Worm (Caenorhabditis elegans) whole organism, early embryonic: ENCODE data around the gene feh-1.
"Not testable (repeated sequence)": the region's sequence is repeated elsewhere in the genome, so short reads cannot be mapped to it uniquely, and the experiment has no call there.

Source experiments
- B0310.2 ChIP-seq: sonication (generic microtip); optimal IDR thresholded peaks from 2 replicates; lab custom pipeline; 2016; ENCODE audit warnings: mild to moderate bottlenecking, missing genetic modification characterization, missing compliant biosample characterization
- F13C5.2 ChIP-seq: sonication (generic microtip); optimal IDR thresholded peaks from 2 replicates; lab custom pipeline; 2017; ENCODE audit warnings: mild to moderate bottlenecking, missing genetic modification characterization, inconsistent platforms, missing compliant biosample characterization
- ama-1 ChIP-seq: fragments of 150-350 bp; optimal IDR thresholded peaks from 2 replicates; lab custom pipeline; 2014
- ceh-36 ChIP-seq: sonication (generic microtip); optimal IDR thresholded peaks from 2 replicates; lab custom pipeline; 2016; ENCODE audit warnings: missing genetic modification characterization, inconsistent platforms, missing compliant biosample characterization
- ets-7 ChIP-seq: sonication (generic microtip); optimal IDR thresholded peaks from 2 replicates; lab custom pipeline; 2016; ENCODE audit warnings: missing genotype, missing genetic modification characterization, missing compliant biosample characterization
- hmbx-1 ChIP-seq: sonication (generic microtip); optimal IDR thresholded peaks from 2 replicates; lab custom pipeline; 2016; ENCODE audit warnings: mild to moderate bottlenecking, missing genetic modification characterization, missing compliant biosample characterization
- hnd-1 ChIP-seq: sonication (generic microtip); optimal IDR thresholded peaks from 2 replicates; lab custom pipeline; 2016; ENCODE audit warnings: missing genetic modification characterization, missing compliant biosample characterization
- scrt-1 ChIP-seq: fragments of 200-800 bp; sonication (Bioruptor generic); IDR thresholded peaks from 2 replicates; pipeline ENCODE4 v1.3.6; 2022; ENCODE audit warnings: missing genetic modification characterization, missing compliant biosample characterization
- tbx-11 ChIP-seq: fragments of 200-800 bp; sonication (Bioruptor generic); IDR thresholded peaks from 2 replicates; pipeline ENCODE4 v1.3.6; 2022; ENCODE audit warnings: missing genetic modification characterization, missing compliant biosample characterization
- tbx-37 ChIP-seq: fragments of 200-800 bp; sonication (Bioruptor generic); conservative IDR thresholded peaks from 2 replicates; pipeline ENCODE4 v1.3.6; 2022; ENCODE audit warnings: missing genetic modification reagents, missing genetic modification characterization, missing compliant biosample characterization

ce11 chrIII:2607717-2608116, 58.0 kb downstream of the feh-1 start, which contains the start of gene Y71H2B.5:
- not testable (repeated sequence) for TF ChIP-seq ama-1 (lab: Kevin White, UChicago); B0310.2 (tag; lab: Kevin White, UChicago); scrt-1 (GFP tag; lab: Robert Waterston, UW); tbx-37 (GFP tag; lab: Robert Waterston, UW); tbx-11 (GFP tag; lab: Robert Waterston, UW); ets-7 (tag; lab: Kevin White, UChicago); hmbx-1 (tag; lab: Kevin White, UChicago); hnd-1 (tag; lab: Kevin White, UChicago); F13C5.2 (tag; lab: Kevin White, UChicago); ceh-36 (tag; lab: Kevin White, UChicago)
